Worm (Caenorhabditis elegans) whole organism, L4/young adult: Measurements from ENCODE around the gene C29E4.13.

Experiments
- W03F9.2 ChIP-seq: fragments of 150-350 bp; optimal IDR thresholded peaks from 2 replicates; lab custom pipeline; 2014; ENCODE audit warnings: missing biosample characterization, missing genetic modification characterization
- dao-5 ChIP-seq: sonication (generic microtip); optimal IDR thresholded peaks from 2 replicates; lab custom pipeline; 2016; ENCODE audit warnings: missing genotype, missing genetic modification characterization, moderate library complexity, missing compliant biosample characterization
- him-1 ChIP-seq: sonication (generic microtip); optimal IDR thresholded peaks from 2 replicates; lab custom pipeline; 2016; ENCODE audit warnings: missing genotype, missing genetic modification reagents, missing genetic modification characterization, missing compliant biosample characterization

- no peak for TF ChIP-seq dao-5 (tag; lab: Kevin White, UChicago)
- no peak for TF ChIP-seq him-1 (tag; lab: Kevin White, UChicago)
- TF ChIP-seq W03F9.2: no peak
These were observed 12.9 kb upstream of the C29E4.13 start, which contains the start of gene kle-2 for ce11 chrIII:7941417-7941816.
